Fruit fly (Drosophila melanogaster): ENCODE results near the gene CG31626.

CG31626 gene

DNA sequence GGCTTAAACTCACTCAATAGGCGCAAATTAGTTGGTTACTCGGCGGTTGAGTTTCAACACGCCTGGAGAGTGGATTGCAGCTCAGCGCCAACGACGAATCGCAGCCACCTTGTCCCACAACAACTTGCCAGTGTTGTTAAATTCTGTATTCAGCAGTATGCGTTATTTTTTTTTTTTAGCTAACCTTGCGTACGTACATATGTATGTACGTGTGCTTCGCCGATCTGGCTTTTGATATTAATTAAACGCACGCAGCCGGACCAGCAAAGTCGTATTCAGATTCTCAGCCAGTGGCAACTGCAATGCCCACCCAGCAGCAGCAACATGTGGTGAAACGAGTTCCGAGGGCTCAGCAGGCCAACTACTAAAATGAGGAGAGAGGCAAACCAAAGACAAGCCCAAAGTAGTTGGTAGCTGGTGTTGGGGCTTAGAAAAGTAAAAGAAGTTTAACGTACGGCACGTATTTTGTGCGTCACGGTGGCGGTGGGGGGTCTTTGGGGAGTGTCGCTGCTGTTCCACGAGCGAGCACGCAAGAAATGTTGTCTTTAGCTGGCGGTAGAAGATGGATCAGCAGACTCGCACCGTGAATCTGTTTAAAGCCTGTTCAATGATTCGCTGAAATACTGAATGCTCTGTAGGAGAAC is 8.7 kb upstream of the CG31626 start:
- TF ChIP-seq pan (optimal IDR thresholded peaks at IDR 0.05) = no peak
- peak in 1 of 2 experiments; percentile 35 for TF ChIP-seq EcR (GFP tag; optimal IDR thresholded peaks at IDR 0.05)

DNA sequence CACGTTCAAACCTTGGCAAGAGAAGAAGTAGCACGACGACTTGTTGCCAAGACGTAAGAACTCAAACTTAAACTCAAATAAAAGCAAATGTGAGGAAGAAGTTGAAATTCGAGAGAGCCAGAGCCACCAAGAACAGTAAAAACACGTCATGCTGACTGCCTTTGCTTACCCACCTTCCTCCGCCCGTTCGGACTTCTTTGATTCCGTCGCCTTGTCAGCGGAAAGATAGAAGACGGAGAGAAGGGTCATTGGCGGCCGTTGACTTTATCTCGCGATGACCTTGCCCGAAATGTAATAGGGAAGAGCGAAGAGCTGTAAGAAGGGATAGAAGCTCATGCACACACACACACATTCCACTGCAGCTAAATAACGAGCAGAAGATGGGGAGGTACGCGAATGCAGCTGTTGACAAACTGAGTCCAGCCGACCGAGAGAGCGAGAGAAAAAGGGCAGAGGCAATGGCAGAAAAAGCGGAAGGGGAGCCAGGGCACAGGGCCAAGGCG is 7.5 kb upstream of the CG31626 start:
- no peak for TF ChIP-seq usp (GFP tag; optimal IDR thresholded peaks at IDR 0.05)
- TF ChIP-seq Dll (optimal IDR thresholded peaks at IDR 0.05) = no peak
- TF ChIP-seq pan (optimal IDR thresholded peaks at IDR 0.05) = peak; percentile 39
- peak; percentile 60 to 98 for TF ChIP-seq EcR (GFP tag; optimal IDR thresholded peaks at IDR 0.05)

DNA sequence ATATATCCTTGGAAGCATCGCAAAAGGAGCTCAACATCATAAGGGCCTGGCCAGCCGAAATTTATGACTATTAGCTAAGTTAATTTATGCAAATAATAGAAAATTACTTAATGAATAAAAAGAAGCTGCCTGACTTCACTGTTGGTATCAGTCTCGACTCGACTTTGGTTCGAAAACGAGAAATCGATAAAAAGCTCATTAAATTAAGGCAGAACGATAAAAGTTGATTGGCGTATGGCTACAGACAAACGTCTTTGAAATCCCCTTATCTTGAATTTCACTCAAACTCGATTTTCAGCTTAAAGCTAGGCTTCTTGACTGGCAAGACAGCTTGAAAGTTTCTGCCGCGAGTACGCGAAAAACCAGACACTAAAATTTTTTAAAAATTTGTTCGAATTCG is 5.8 kb upstream of the CG31626 start:
- TF ChIP-seq psq (optimal IDR thresholded peaks at IDR 0.05) = no peak
- no peak for TF ChIP-seq Dll (optimal IDR thresholded peaks at IDR 0.05)
- TF ChIP-seq CG8478 (optimal IDR thresholded peaks at IDR 0.05) = no peak
- TF ChIP-seq usp (GFP tag; optimal IDR thresholded peaks at IDR 0.05) = no peak
- no peak for TF ChIP-seq EcR (GFP tag; optimal IDR thresholded peaks at IDR 0.05)
- TF ChIP-seq pan (optimal IDR thresholded peaks at IDR 0.05) = no peak

DNA sequence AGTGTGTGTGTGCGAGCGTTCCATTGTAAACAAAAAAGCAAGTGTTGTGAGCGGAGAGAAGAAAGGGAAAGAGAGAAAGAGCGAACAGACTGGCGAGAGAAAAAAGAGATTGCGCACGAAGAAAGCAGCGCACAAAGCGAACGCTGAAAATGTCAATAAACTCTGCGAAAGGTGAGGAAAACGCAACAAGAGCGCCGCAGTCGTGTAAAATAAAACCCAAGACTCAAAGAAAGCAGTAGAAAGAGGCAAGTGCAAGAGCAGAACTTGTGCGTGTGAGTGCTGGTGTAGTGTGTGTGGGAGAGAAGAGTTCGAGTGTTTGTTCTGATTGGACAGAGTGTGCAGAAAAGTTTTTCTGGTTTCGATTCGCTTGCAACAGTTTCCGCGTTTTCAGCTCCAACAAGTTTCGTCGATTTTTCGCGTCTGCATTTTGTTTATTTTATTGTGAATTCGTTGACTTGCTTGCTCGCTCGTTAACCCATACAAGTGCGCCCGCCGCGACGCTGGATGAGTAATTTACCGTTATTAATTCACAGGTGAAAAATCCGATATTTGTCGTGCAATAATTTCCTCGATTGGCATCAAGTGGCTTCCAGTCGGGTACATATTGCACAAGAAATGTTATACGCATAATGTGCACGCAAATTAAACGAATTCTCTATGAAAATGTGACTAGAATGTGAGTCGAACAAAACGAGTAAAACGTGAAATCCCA is 1.4 kb upstream of the CG31626 start:
- TF ChIP-seq EcR (GFP tag; optimal IDR thresholded peaks at IDR 0.05) = peak; percentile 86 to 96
- no peak for TF ChIP-seq usp (GFP tag; optimal IDR thresholded peaks at IDR 0.05)
- peak; percentile 82 for TF ChIP-seq Dll (optimal IDR thresholded peaks at IDR 0.05)

DNA sequence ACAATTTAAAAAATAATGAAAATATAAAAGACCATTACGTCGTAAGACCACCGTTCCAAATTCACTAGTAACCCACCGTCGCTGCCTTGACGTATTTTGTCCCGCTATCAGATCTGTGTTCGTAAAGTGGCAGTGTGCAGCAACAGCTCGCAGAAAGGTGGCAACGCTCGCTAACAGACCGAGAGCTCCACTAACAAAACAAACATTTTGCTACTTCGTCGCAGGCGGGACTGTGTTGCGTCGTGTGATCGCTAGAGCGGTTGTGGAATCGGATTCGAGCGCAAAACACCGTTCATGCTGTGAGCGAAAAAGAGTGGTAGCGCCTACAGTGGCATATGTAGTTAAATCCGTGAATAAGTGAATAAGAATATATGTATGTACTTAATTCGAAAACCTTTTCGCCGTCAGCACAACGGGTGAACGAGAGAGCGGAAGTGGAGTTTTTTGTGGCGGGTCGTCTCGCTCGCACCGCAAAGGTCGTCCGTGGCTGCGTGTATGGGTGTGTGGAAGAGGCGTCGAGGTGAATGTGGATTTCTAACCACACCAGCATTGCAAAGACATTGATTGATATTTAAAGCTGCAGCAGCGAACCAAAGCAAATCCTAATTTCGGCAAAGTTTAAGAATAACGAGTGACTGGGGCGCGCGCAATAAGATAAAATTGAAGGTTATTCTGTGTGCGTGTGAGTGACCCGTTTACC is 665 bp upstream of the CG31626 start, which contains the start of gene Hr39:
Gene Hr39 (plus strand): TSS at position 203 of the 700 bp plus-strand sequence.
- TF ChIP-seq pan (optimal IDR thresholded peaks at IDR 0.05) (no peak), usp (GFP tag; optimal IDR thresholded peaks at IDR 0.05) (no peak), CG8478 (optimal IDR thresholded peaks at IDR 0.05) (no peak), EcR (GFP tag; optimal IDR thresholded peaks at IDR 0.05) (no peak), psq (optimal IDR thresholded peaks at IDR 0.05) (no peak), Dll (optimal IDR thresholded peaks at IDR 0.05) (no peak)

DNA sequence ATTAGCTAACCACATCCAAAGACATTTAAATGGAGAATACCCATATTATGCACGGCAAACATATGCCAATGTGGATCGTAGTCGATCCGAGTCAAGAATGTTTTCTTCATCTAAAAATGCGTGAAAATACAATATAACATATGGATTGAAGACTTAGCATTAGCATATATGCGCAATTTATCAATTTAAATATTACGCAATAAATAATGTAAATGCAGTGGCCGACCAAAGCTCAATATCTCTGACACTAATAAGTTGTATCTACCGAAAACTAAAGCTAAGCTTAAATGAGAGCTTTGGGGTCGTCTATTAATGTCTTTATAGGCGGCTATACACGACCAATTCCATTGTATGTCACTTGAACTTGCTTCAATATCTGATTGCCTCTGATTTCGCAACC is 1.1 kb downstream of the CG31626 start:
- TF ChIP-seq usp (GFP tag; optimal IDR thresholded peaks at IDR 0.05) (no peak), psq (optimal IDR thresholded peaks at IDR 0.05) (no peak), EcR (GFP tag; optimal IDR thresholded peaks at IDR 0.05) (no peak), CG8478 (optimal IDR thresholded peaks at IDR 0.05) (no peak), Dll (optimal IDR thresholded peaks at IDR 0.05) (no peak)

DNA sequence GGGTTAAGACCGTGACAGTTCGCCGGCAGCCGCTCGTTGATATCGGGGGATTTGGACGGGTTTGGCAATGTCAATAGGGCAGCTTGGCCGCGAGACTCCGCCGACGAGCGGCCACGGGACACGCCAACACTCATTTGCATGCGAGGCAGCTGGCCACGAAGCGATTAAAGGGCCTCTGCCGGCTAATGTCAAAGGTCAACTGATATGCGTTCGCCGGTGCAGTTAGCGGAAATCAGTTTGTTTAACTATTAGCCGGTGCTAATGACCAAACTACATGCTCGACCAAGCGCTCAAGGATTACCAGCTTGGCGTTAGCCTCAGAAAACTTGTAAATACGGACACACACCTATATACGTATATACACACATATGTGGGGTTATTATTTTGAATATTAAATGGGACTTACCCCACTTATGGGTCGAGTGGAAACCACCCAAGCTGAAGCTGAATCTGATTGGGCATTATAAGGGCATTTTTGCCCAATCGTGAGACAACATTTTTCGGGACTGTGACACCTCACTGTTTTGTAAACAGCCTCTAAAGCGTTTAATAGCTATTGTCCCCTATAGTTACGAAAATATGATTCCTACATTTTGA is 2.0 kb downstream of the CG31626 start:
- TF ChIP-seq Dll (optimal IDR thresholded peaks at IDR 0.05) (no peak), psq (optimal IDR thresholded peaks at IDR 0.05) (no peak), pan (optimal IDR thresholded peaks at IDR 0.05) (no peak), usp (GFP tag; optimal IDR thresholded peaks at IDR 0.05) (no peak), CG8478 (optimal IDR thresholded peaks at IDR 0.05) (no peak), EcR (GFP tag; optimal IDR thresholded peaks at IDR 0.05) (no peak)

DNA sequence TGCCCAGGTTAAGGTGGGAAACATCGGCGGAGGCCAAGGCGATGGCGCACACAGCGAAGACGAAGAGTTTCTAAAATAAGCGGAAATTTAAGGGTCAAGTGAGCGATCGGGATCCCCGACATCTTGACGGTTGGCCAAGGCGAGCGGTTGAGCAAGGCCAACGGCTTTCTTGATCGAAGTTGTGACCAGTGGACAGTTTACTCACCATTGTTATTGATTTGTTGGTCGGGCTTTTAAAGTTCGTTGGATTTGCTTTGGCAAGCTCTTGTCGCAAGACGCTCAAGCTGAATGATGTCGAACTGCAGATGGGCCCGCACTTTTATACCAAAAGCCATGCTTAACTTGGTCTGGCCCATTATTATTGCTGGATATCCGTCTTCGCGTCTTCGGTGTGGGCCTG is 3.1 kb downstream of the CG31626 start:
- TF ChIP-seq EcR (GFP tag; optimal IDR thresholded peaks at IDR 0.05) = no peak
- no peak for TF ChIP-seq pan (optimal IDR thresholded peaks at IDR 0.05)
- TF ChIP-seq CG8478 (optimal IDR thresholded peaks at IDR 0.05) = no peak
- no peak for TF ChIP-seq psq (optimal IDR thresholded peaks at IDR 0.05)
- no peak for TF ChIP-seq Dll (optimal IDR thresholded peaks at IDR 0.05)
- TF ChIP-seq usp (GFP tag; optimal IDR thresholded peaks at IDR 0.05) = no peak

DNA sequence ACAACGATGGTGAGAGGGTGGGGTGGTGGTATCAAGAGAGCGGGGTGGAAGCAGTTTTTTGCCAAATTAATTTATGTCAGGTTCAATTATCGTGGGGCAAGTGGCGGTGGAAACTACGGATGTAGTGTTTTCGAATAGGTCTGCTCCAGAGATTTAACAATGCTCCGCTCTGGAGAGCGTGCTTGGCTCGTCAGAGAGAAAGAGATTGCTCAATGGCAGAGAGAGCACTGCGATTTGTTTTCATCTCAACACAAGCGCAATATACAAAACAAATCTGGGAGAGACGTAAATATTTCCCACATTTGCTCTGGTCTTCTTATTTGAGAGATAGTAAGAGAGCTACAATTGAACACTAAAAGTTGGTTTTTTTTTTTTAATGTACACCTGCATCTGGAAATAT is 14.8 kb downstream of the CG31626 start:
- TF ChIP-seq usp (GFP tag; optimal IDR thresholded peaks at IDR 0.05) (no peak), pan (optimal IDR thresholded peaks at IDR 0.05) (no peak), Dll (optimal IDR thresholded peaks at IDR 0.05) (no peak), psq (optimal IDR thresholded peaks at IDR 0.05) (no peak), EcR (GFP tag; optimal IDR thresholded peaks at IDR 0.05) (no peak), CG8478 (optimal IDR thresholded peaks at IDR 0.05) (no peak)

DNA sequence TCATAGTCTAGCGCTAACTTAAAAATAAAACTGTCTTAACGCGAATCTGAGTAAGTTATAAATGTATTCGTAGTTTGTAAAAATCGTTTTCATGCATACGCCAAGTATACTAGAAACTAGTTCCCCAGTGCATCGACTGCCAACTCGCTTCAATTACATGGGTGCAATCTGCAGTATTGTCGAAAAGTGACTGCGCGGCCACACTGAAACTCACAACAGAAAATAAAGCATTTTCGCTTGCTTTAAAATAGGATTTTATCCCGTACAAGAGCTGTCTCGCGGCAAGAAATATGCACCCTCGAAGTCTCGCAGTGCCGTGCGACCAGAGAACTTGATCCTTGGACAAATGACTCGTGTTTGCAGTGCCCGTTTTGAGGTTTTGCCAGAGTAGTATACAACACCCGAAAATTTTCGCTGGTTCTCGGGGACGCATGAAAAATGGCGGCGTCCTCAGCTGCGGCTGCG is 15.4 kb downstream of the CG31626 start, which contains the start of gene CG8677:
Gene CG8677 (plus strand): TSS at position 199 of the 465 bp plus-strand sequence.
- no peak for TF ChIP-seq Dll (optimal IDR thresholded peaks at IDR 0.05)
- TF ChIP-seq psq (optimal IDR thresholded peaks at IDR 0.05) = no peak
- no peak for TF ChIP-seq usp (GFP tag; optimal IDR thresholded peaks at IDR 0.05)
- TF ChIP-seq EcR (GFP tag; optimal IDR thresholded peaks at IDR 0.05) = no peak
- no peak for TF ChIP-seq pan (optimal IDR thresholded peaks at IDR 0.05)
- TF ChIP-seq CG8478 (optimal IDR thresholded peaks at IDR 0.05) = no peak

DNA sequence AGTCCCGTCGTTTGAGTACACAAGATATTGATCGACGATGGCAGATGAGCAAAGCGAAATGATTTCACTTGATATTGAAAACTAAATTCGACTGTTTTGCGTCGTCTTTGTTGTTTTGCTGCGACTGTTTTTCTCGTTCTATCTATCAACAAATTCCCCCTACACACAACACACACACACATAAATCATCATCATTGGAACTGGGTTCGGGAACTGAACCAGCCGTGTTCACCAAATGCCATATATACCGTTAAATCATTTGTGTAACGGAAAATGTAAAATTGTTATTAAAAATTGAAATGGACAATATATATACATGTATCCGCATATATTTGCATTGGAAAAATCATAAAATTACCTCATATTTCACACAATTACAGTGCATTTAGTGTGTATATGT is 16.1 kb downstream of the CG31626 start, which contains the start of gene Atg18b:
Gene Atg18b (minus strand): TSS at position 177 of the 400 bp plus-strand sequence.
- no peak for TF ChIP-seq Dll (optimal IDR thresholded peaks at IDR 0.05)
- no peak for TF ChIP-seq psq (optimal IDR thresholded peaks at IDR 0.05)
- TF ChIP-seq CG8478 (optimal IDR thresholded peaks at IDR 0.05) = no peak
- no peak for TF ChIP-seq usp (GFP tag; optimal IDR thresholded peaks at IDR 0.05)
- no peak for TF ChIP-seq EcR (GFP tag; optimal IDR thresholded peaks at IDR 0.05)
- no peak for TF ChIP-seq pan (optimal IDR thresholded peaks at IDR 0.05)

All from whole organism.